Worm (Caenorhabditis elegans): ENCODE results near the gene amx-1.

DNA sequence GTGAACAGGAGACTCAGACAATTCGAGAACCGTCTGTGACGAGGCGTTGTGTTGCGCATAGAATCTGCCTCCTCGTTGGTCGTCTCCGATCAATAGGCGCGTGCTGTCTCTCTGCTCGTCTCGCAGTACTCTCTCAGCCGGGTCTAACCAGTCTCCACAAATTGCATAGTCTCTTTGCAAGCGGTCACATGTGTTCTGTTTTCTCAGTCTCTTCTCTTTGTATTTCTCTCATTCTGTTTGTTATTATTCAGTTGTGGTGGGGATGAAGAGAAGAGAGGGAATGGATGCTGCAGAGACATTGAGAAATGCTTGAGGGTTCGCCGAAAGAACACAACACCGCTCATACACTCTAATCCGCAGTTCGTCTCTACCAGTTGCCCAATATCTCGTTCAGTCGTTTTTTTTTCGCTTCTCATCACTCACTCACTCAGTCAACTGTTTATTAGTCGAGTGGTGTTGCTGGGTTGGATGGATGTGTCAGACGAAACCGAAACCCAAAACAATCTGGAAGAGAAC lies 20.8 kb upstream of the amx-1 start:
- no peak for TF ChIP-seq scrt-1 (GFP tag; IDR thresholded peaks at IDR 0.05)
- no peak for TF ChIP-seq tbx-37 (GFP tag; conservative IDR thresholded peaks at IDR 0.05)
- no peak for TF ChIP-seq ama-1 (optimal IDR thresholded peaks at IDR 0.05)
- peak; percentile 84 for TF ChIP-seq hmg-4 (GFP tag; optimal IDR thresholded peaks at IDR 0.05)
- TF ChIP-seq ceh-36 (tag; optimal IDR thresholded peaks at IDR 0.05): peak; percentile 55
- TF ChIP-seq tbx-11 (GFP tag; IDR thresholded peaks at IDR 0.05): no peak
- TF ChIP-seq hmbx-1 (tag; optimal IDR thresholded peaks at IDR 0.05): no peak
- TF ChIP-seq sea-1 (GFP tag; conservative IDR thresholded peaks at IDR 0.05): no peak

Measured in whole organism, early embryonic.